Worm (Caenorhabditis elegans) whole organism, L1 larva: ENCODE data around the gene chpf-1.

Source experiments
- C04F5.9 ChIP-seq: sonication (generic microtip); optimal IDR thresholded peaks from 2 replicates; lab custom pipeline; 2016; ENCODE audit warnings: missing genetic modification characterization, missing compliant biosample characterization
- C34B4.2 ChIP-seq: sonication (generic microtip); optimal IDR thresholded peaks from 2 replicates; lab custom pipeline; 2017; ENCODE audit warnings: mild to moderate bottlenecking, missing genetic modification characterization, missing compliant biosample characterization
- F16B12.6 ChIP-seq: fragments of 150-350 bp; optimal IDR thresholded peaks from 2 replicates; lab custom pipeline; 2014; ENCODE audit warnings: missing biosample characterization, missing genetic modification characterization
- Y116A8C.19 ChIP-seq: sonication (generic microtip); optimal IDR thresholded peaks from 2 replicates; lab custom pipeline; 2016; ENCODE audit warnings: missing compliant biosample characterization, missing genetic modification characterization, borderline replicate concordance
- aha-1 ChIP-seq: fragments of 150-350 bp; optimal IDR thresholded peaks from 2 replicates; lab custom pipeline; 2014; ENCODE audit warnings: missing biosample characterization, missing genetic modification characterization
- aly-2 ChIP-seq: fragments of 150-350 bp; optimal IDR thresholded peaks from 2 replicates; lab custom pipeline; 2014; ENCODE audit warnings: missing biosample characterization, missing genetic modification characterization
- blmp-1 ChIP-seq: fragments of 150-350 bp; optimal IDR thresholded peaks from 2 replicates; lab custom pipeline; 2014; ENCODE audit warnings: missing biosample characterization, missing genetic modification characterization
- ceh-63 ChIP-seq: fragments of 200-800 bp; sonication (Bioruptor generic); optimal IDR thresholded peaks from 2 replicates; lab custom pipeline; 2018; ENCODE audit warnings: mild to moderate bottlenecking, missing genetic modification characterization, missing compliant biosample characterization
- ceh-8 ChIP-seq: fragments of 200-800 bp; sonication (Bioruptor generic); optimal IDR thresholded peaks from 2 replicates; lab custom pipeline; 2018; ENCODE audit warnings: mild to moderate bottlenecking, missing genetic modification characterization, moderate library complexity, missing compliant biosample characterization
- ceh-82 ChIP-seq, 3 experiments: fragments of 150-350 bp in 1 of 3; sonication (generic microtip) in 2 of 3; optimal IDR thresholded peaks; 2 replicates each; lab custom pipeline; 2014 to 2017; ENCODE audit warnings: missing biosample characterization in 3 of 3, missing genetic modification characterization in 3 of 3
- ces-1 ChIP-seq: fragments of 150-350 bp; optimal IDR thresholded peaks from 2 replicates; lab custom pipeline; 2014; ENCODE audit warnings: missing biosample characterization, missing genetic modification reagents, missing genetic modification characterization
- dpl-1 ChIP-seq, 3 experiments: fragments of 150-350 bp in 2 of 3; sonication (generic microtip) in 1 of 3; optimal IDR thresholded peaks; 2 replicates each; lab custom pipeline; 2014 to 2017; ENCODE audit warnings: missing biosample characterization in 3 of 3, missing genetic modification characterization in 3 of 3, missing genetic modification reagents in 3 of 3
- efl-1 ChIP-seq, 4 experiments: fragments of 150-350 bp; optimal IDR thresholded peaks in 3 of 4; peaks in 1 of 4; 1 replicate in 1 of 4; 2 replicates in 3 of 4; lab custom pipeline; 2014; ENCODE audit warnings: missing biosample characterization in 2 of 4, missing genetic modification characterization in 2 of 4, missing genetic modification reagents in 2 of 4
- efl-3 ChIP-seq: fragments of 200-800 bp; sonication (Bioruptor generic); optimal IDR thresholded peaks from 2 replicates; lab custom pipeline; 2018; ENCODE audit warnings: mild to moderate bottlenecking, missing genetic modification characterization, missing compliant biosample characterization
- egl-13 ChIP-seq: sonication (generic microtip); optimal IDR thresholded peaks from 2 replicates; lab custom pipeline; 2016; ENCODE audit warnings: missing genotype, missing genetic modification reagents, missing genetic modification characterization, missing compliant biosample characterization
- elt-2 ChIP-seq: sonication (generic microtip); optimal IDR thresholded peaks from 2 replicates; lab custom pipeline; 2016; ENCODE audit warnings: missing genetic modification characterization, mild to moderate bottlenecking, inconsistent platforms, missing compliant biosample characterization, missing genetic modification reagents
- elt-3 ChIP-seq, 6 experiments: fragments of 150-350 bp in 1 of 6; sonication (generic microtip); optimal IDR thresholded peaks; 2 replicates each; lab custom pipeline; 2017 to 2018; ENCODE audit warnings: missing biosample characterization in 6 of 6, missing genetic modification characterization in 6 of 6, inconsistent platforms in 1 of 6
- ets-5 ChIP-seq: fragments of 200-800 bp; sonication (Bioruptor generic); IDR thresholded peaks from 2 replicates; pipeline ENCODE4 v1.3.6; 2022; ENCODE audit warnings: missing genetic modification characterization, missing compliant biosample characterization
- fkh-10 ChIP-seq: sonication (generic microtip); optimal IDR thresholded peaks from 2 replicates; lab custom pipeline; 2017; ENCODE audit warnings: missing biosample characterization, missing genetic modification reagents, missing genetic modification characterization
- fkh-8 ChIP-seq: sonication (generic microtip); optimal IDR thresholded peaks from 2 replicates; lab custom pipeline; 2016; ENCODE audit warnings: mild to moderate bottlenecking, missing genetic modification characterization, missing compliant biosample characterization
- grh-1 ChIP-seq: fragments of 200-800 bp; sonication (Bioruptor generic); IDR thresholded peaks from 2 replicates; pipeline ENCODE4 v1.3.6; 2022; ENCODE audit warnings: missing genetic modification reagents, missing genetic modification characterization, missing compliant biosample characterization
- hlh-17 ChIP-seq: fragments of 200-800 bp; sonication (Bioruptor generic); optimal IDR thresholded peaks from 2 replicates; lab custom pipeline; 2018; ENCODE audit warnings: missing genetic modification characterization, mild to moderate bottlenecking, missing compliant biosample characterization, moderate library complexity, borderline replicate concordance
- lin-13 ChIP-seq: fragments of 150-350 bp; optimal IDR thresholded peaks from 2 replicates; lab custom pipeline; 2014; ENCODE audit warnings: missing biosample characterization, missing genetic modification reagents, missing genetic modification characterization
- lin-15B ChIP-seq: fragments of 150-350 bp; sonication (generic microtip); optimal IDR thresholded peaks from 3 replicates; lab custom pipeline; 2014; ENCODE audit warnings: missing biosample characterization, missing genetic modification characterization
- lin-35 ChIP-seq, 2 experiments: fragments of 150-350 bp; optimal IDR thresholded peaks; 2 replicates each; lab custom pipeline; 2014; ENCODE audit warnings: missing biosample characterization in 2 of 2, missing genetic modification characterization in 2 of 2, missing genetic modification reagents in 2 of 2
- lin-39 ChIP-seq: fragments of 150-350 bp; optimal IDR thresholded peaks from 2 replicates; lab custom pipeline; 2014; ENCODE audit warnings: missing biosample characterization, missing genetic modification reagents, missing genetic modification characterization
- lir-3 ChIP-seq: sonication (generic microtip); optimal IDR thresholded peaks from 2 replicates; lab custom pipeline; 2016; ENCODE audit warnings: mild to moderate bottlenecking, missing genetic modification characterization, moderate library complexity, missing compliant biosample characterization; ENCODE audit not compliant: poor library complexity
- lsy-2 ChIP-seq, 2 experiments: fragments of 150-350 bp; optimal IDR thresholded peaks; 2 replicates each; lab custom pipeline; 2014; ENCODE audit warnings: missing biosample characterization in 2 of 2, missing genetic modification characterization in 2 of 2
- mef-2 ChIP-seq: fragments of 150-350 bp; optimal IDR thresholded peaks from 2 replicates; lab custom pipeline; 2014; ENCODE audit warnings: missing biosample characterization, missing genetic modification characterization
- nhr-11 ChIP-seq: fragments of 150-350 bp; optimal IDR thresholded peaks from 2 replicates; lab custom pipeline; 2014; ENCODE audit warnings: missing biosample characterization, missing genetic modification characterization
- nhr-12 ChIP-seq: sonication (generic microtip); optimal IDR thresholded peaks from 2 replicates; lab custom pipeline; 2017; ENCODE audit warnings: missing biosample characterization, missing genetic modification characterization
- nhr-19 ChIP-seq: fragments of 200-800 bp; sonication (Bioruptor generic); conservative IDR thresholded peaks from 2 replicates; pipeline ENCODE4 v1.3.6; 2022; ENCODE audit warnings: missing genetic modification characterization, missing compliant biosample characterization
- nhr-237 ChIP-seq: fragments of 150-350 bp; optimal IDR thresholded peaks from 2 replicates; lab custom pipeline; 2014; ENCODE audit warnings: missing biosample characterization, missing genetic modification characterization
- nhr-47 ChIP-seq: sonication (generic microtip); optimal IDR thresholded peaks from 2 replicates; lab custom pipeline; 2016; ENCODE audit warnings: mild to moderate bottlenecking, missing genetic modification characterization, moderate library complexity, missing compliant biosample characterization
- nhr-71 ChIP-seq: sonication (generic microtip); optimal IDR thresholded peaks from 2 replicates; lab custom pipeline; 2016; ENCODE audit warnings: mild to moderate bottlenecking, missing genetic modification characterization, moderate library complexity, missing compliant biosample characterization
- nhr-76 ChIP-seq: sonication (generic microtip); optimal IDR thresholded peaks from 2 replicates; lab custom pipeline; 2017; ENCODE audit warnings: missing biosample characterization, missing genetic modification characterization
- pag-3 ChIP-seq: sonication (generic microtip); optimal IDR thresholded peaks from 2 replicates; lab custom pipeline; 2017; ENCODE audit warnings: missing genetic modification characterization, mild to moderate bottlenecking, missing compliant biosample characterization, antibody characterized with exemption, borderline replicate concordance; ENCODE audit not compliant: insufficient read depth
- pqm-1 ChIP-seq: sonication (generic microtip); optimal IDR thresholded peaks from 3 replicates; lab custom pipeline; 2017; ENCODE audit warnings: missing biosample characterization, missing genetic modification characterization
- skn-1 ChIP-seq: fragments of 150-350 bp; optimal IDR thresholded peaks from 2 replicates; lab custom pipeline; 2014; ENCODE audit warnings: missing biosample characterization, missing genetic modification characterization
- snpc-4 ChIP-seq: fragments of 150-350 bp; optimal IDR thresholded peaks from 2 replicates; lab custom pipeline; 2014; ENCODE audit warnings: missing biosample characterization, missing genetic modification characterization
- snu-23 ChIP-seq: sonication (generic microtip); optimal IDR thresholded peaks from 2 replicates; lab custom pipeline; 2016; ENCODE audit warnings: missing genetic modification characterization, missing compliant biosample characterization
- sox-4 ChIP-seq: sonication (generic microtip); optimal IDR thresholded peaks from 2 replicates; lab custom pipeline; 2016; ENCODE audit warnings: missing genetic modification characterization, missing compliant biosample characterization
- sup-37 ChIP-seq: fragments of 200-800 bp; sonication (Bioruptor generic); optimal IDR thresholded peaks from 2 replicates; lab custom pipeline; 2018; ENCODE audit warnings: mild to moderate bottlenecking, missing genetic modification characterization, missing compliant biosample characterization
- swsn-7 ChIP-seq: sonication (generic microtip); optimal IDR thresholded peaks from 2 replicates; lab custom pipeline; 2016; ENCODE audit warnings: missing genetic modification characterization, missing compliant biosample characterization
- tbx-2 ChIP-seq: sonication (generic microtip); optimal IDR thresholded peaks from 2 replicates; lab custom pipeline; 2016; ENCODE audit warnings: missing genetic modification characterization, missing compliant biosample characterization
- tlp-1 ChIP-seq: fragments of 150-350 bp; optimal IDR thresholded peaks from 2 replicates; lab custom pipeline; 2014; ENCODE audit warnings: missing biosample characterization, missing genetic modification characterization
- unc-130 ChIP-seq: fragments of 150-350 bp; optimal IDR thresholded peaks from 2 replicates; lab custom pipeline; 2017; ENCODE audit warnings: missing biosample characterization, missing genetic modification characterization, inconsistent platforms
- unc-30 ChIP-seq: sonication (generic microtip); optimal IDR thresholded peaks from 2 replicates; lab custom pipeline; 2017; ENCODE audit warnings: missing biosample characterization, missing genetic modification characterization
- unc-98 ChIP-seq: fragments of 200-800 bp; sonication (Bioruptor generic); IDR thresholded peaks from 2 replicates; pipeline ENCODE4 v1.3.6; 2022; ENCODE audit warnings: missing genetic modification characterization, missing compliant biosample characterization
- vab-15 ChIP-seq: sonication (generic microtip); optimal IDR thresholded peaks from 2 replicates; lab custom pipeline; 2017; ENCODE audit warnings: missing genotype, mild to moderate bottlenecking, missing genetic modification characterization, missing compliant biosample characterization
- xbp-1 ChIP-seq: sonication (generic microtip); optimal IDR thresholded peaks from 2 replicates; lab custom pipeline; 2016; ENCODE audit warnings: missing genetic modification characterization, missing compliant biosample characterization
- zag-1 ChIP-seq: fragments of 150-350 bp; optimal IDR thresholded peaks from 2 replicates; lab custom pipeline; 2014; ENCODE audit warnings: missing biosample characterization, missing genetic modification characterization
- ztf-4 ChIP-seq: fragments of 150-350 bp; optimal IDR thresholded peaks from 2 replicates; lab custom pipeline; 2014; ENCODE audit warnings: missing biosample characterization, missing genetic modification characterization

chpf-1 gene

DNA sequence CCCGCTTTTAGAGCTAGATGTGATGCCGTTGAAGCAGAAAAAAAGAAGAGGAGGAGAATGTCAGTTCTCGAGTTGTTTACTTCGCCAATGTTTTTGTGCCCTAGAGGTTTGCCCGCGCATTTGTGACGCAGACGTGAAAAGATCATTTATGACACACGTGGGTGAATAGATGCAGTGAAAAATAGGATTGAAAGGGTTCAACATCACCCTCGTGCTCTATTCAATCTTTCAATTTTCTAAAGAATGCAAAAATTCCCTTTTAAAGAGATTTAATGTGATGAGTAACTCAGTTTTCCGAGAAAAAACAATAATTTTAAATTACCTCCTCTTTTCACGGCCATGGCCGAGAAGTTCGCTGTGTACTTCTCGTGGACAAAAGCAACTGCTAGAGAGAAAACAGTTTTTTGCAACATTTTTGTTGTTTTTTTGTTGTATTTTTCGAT lies 43.2 kb upstream of the chpf-1 start (continued):
- TF ChIP-seq dpl-1 (GFP tag; optimal IDR thresholded peaks at IDR 0.05; lab: Kevin White, UChicago): peak; percentile 34 to 65 (median 44)
- TF ChIP-seq F16B12.6 (tag; lab: Kevin White, UChicago): no peak
- no peak for TF ChIP-seq mef-2 (tag; lab: Kevin White, UChicago)
- peak; percentile 59 for TF ChIP-seq unc-130 (tag; lab: Kevin White, UChicago)
- TF ChIP-seq C04F5.9 (tag; lab: Kevin White, UChicago): no peak
- TF ChIP-seq efl-3 (GFP tag; lab: Kevin White, UChicago): no peak
- TF ChIP-seq ces-1: no peak
- peak; percentile 35 to 53 for TF ChIP-seq efl-1 (optimal IDR thresholded peaks at IDR 0.05; lab: Kevin White, UChicago)
- peak; percentile 42 to 79 for TF ChIP-seq efl-1 (GFP tag; optimal IDR thresholded peaks at IDR 0.05 in 1 of 2; lab: Kevin White, UChicago)
- TF ChIP-seq nhr-47: peak; percentile 78
- no peak for TF ChIP-seq ceh-63 (GFP tag; lab: Kevin White, UChicago)
- no peak for TF ChIP-seq skn-1 (tag; lab: Kevin White, UChicago)
- no peak for TF ChIP-seq lin-15B (tag; lab: Kevin White, UChicago)
- no peak for TF ChIP-seq elt-2 (tag; lab: Kevin White, UChicago)
- TF ChIP-seq nhr-76: no peak
- no peak for TF ChIP-seq grh-1
- TF ChIP-seq snpc-4 (tag; lab: Kevin White, UChicago): no peak
- no peak for TF ChIP-seq unc-30 (tag; lab: Kevin White, UChicago)
- TF ChIP-seq zag-1 (tag; lab: Kevin White, UChicago): no peak
- no peak for TF ChIP-seq nhr-12 (tag; lab: Kevin White, UChicago)
- TF ChIP-seq swsn-7 (tag; lab: Kevin White, UChicago): peak; percentile 42
- no peak for TF ChIP-seq aly-2
- no peak for TF ChIP-seq tlp-1 (tag; lab: Kevin White, UChicago)
- peak; percentile 55 to 66 for TF ChIP-seq lin-35 (GFP tag; optimal IDR thresholded peaks at IDR 0.05; lab: Kevin White, UChicago)
- peak; percentile 41 for TF ChIP-seq ztf-4
- peak; percentile 51 for TF ChIP-seq snu-23
- peak; percentile 28 for TF ChIP-seq ceh-8 (GFP tag; lab: Kevin White, UChicago)
- TF ChIP-seq blmp-1: no peak
- TF ChIP-seq lsy-2 (tag; optimal IDR thresholded peaks at IDR 0.05; lab: Kevin White, UChicago): peak; percentile 53 to 57
- TF ChIP-seq unc-98 (GFP tag; lab: Robert Waterston, UW): no peak
- TF ChIP-seq sup-37 (GFP tag; lab: Kevin White, UChicago): no peak
- peak; percentile 34 for TF ChIP-seq xbp-1
- TF ChIP-seq nhr-237 (tag; lab: Kevin White, UChicago): no peak
- TF ChIP-seq egl-13 (tag; lab: Kevin White, UChicago): no peak
- TF ChIP-seq fkh-8 (tag; lab: Kevin White, UChicago): peak; percentile 89
- TF ChIP-seq aha-1 (tag; lab: Kevin White, UChicago): no peak
- no peak for TF ChIP-seq vab-15 (tag; lab: Kevin White, UChicago)
- peak; percentile 68 for TF ChIP-seq sox-4 (tag; lab: Kevin White, UChicago)
- TF ChIP-seq fkh-10 (GFP tag; lab: Kevin White, UChicago): peak; percentile 16
- peak; percentile 84 for TF ChIP-seq nhr-71 (tag; lab: Kevin White, UChicago)
- no peak for TF ChIP-seq C34B4.2 (tag; lab: Kevin White, UChicago)
- no peak for TF ChIP-seq lin-39 (tag; lab: Kevin White, UChicago)
- peak; percentile 21 for TF ChIP-seq lir-3 (tag; lab: Kevin White, UChicago)
- no peak for TF ChIP-seq elt-3 (tag; optimal IDR thresholded peaks at IDR 0.05; lab: Kevin White, UChicago)
- TF ChIP-seq pag-3: no peak
- TF ChIP-seq tbx-2 (tag; lab: Kevin White, UChicago): no peak
- peak; percentile 37 for TF ChIP-seq nhr-19 (GFP tag; lab: Robert Waterston, UW)
- no peak for TF ChIP-seq Y116A8C.19 (tag; lab: Kevin White, UChicago)
- no peak for TF ChIP-seq hlh-17
- TF ChIP-seq ets-5 (GFP tag; lab: Robert Waterston, UW): no peak
- TF ChIP-seq lin-13 (GFP tag; lab: Kevin White, UChicago): peak; percentile 13
- no peak for TF ChIP-seq pqm-1
- peak; percentile 31 for TF ChIP-seq nhr-11 (tag; lab: Kevin White, UChicago)
- TF ChIP-seq ceh-82 (tag; optimal IDR thresholded peaks at IDR 0.05; lab: Kevin White, UChicago): peak in 2 of 3 experiments; percentile 20 to 26
